Worm (Caenorhabditis elegans): ENCODE measurements around the gene F36H12.3.

The F36H12.3 gene

ce11 chrIV:5318835-5319303, 46.3 kb downstream of the F36H12.3 start, which contains the start of gene slc-46A:
Gene slc-46A (plus strand): TSS chrIV:5319253.
- TF ChIP-seq pqm-1 (tag; optimal IDR thresholded peaks at IDR 0.05) (no peak), C08G9.2 (tag; optimal IDR thresholded peaks at IDR 0.05) (no peak), K02D7.2 (tag; optimal IDR thresholded peaks at IDR 0.05) (no peak), dve-1 (tag; optimal IDR thresholded peaks at IDR 0.05) (no peak), pat-9 (tag; optimal IDR thresholded peaks at IDR 0.05) (no peak), ceh-2 (tag; optimal IDR thresholded peaks at IDR 0.05) (no peak), tbx-7 (tag; optimal IDR thresholded peaks at IDR 0.05) (no peak)

All from whole organism, late embryonic.